Fruit fly (Drosophila melanogaster) whole organism, larva: ENCODE data around the gene CG42263.

ENCODE experiments used
- noc ChIP-seq: fragments of 200-800 bp; sonication (Bioruptor generic); optimal IDR thresholded peaks from 3 replicates; lab custom pipeline; 2019; ENCODE audit warnings: missing biosample characterization, mild to moderate bottlenecking, missing genetic modification characterization, moderate library complexity

Gene CG42263

DNA sequence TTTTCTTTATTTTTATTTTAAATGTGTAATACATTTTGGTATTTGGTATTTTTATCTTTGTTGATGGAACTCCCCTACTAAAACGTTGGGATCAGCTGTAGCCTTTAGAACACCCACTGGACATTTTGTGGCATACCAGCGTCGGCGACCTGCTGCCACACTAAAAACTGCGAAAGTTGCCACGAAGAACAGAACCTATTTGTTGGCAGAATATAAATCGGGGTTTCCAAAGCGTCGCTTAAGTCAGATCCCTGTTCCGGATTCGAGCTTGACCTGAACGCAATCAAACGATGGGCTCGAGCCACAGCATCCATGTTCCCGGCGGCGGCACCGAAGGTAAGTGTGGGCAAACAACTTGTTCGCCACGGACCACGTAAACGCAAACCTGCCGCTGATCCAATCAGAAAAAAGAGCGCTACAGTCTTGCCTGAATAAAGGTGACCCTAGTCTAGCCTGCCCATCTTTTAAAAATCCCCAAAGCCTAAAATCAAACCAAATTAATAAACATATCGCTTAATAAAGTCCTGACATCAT, 30.8 kb downstream of the CG42263 start, which contains the start of gene Grasp65:
Gene Grasp65 (plus strand): TSS at position 173 of the 534 bp plus-strand sequence.
- TF ChIP-seq noc (tag; lab: Kevin White, UChicago), result peak; percentile 28

DNA sequence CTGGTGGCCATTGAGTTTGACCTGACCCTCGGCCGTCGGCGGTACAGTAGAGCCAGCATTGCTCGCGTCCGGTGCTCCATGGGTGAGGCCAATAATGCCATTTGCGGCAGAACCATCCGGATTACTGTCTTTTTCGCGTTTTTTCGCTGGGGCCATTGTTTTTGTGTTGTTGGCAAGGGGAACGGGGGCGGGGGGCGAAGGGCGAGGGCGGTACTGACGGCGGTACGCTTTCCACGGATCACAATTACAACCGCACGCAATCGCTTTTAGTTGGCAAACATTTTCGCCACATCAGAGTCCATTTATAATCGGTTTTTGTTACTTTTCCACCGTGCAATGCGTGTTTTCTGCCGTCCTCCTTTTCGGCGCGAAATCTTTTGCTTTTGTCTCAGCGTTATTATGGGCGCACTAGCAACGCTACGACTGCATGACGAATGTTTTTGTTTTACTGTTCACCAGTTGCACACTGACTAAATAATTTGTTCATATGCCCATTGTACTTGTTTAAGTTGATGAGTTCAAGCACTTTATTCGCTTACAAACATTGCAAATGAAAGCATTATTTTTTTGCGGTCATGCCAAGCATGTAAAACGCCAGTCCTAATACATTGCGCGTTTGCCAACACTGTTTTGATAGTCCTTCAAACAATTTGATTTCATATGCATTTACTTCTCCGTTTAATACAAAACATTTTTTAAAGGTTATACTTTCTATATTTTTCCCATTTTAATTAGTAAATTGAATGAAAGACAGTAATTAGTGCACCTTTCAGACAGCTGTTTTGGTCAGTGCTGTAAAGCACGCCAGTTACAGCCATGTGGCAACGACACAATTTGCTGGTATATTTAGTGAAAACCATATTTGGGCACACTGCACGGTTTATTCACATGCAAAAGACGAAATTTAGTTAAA, 32.5 kb downstream of the CG42263 start, which contains the start of gene Pfdn6:
Gene Pfdn6 (plus strand): TSS at position 839 of the 913 bp plus-strand sequence.
- no peak for TF ChIP-seq noc (tag; lab: Kevin White, UChicago)

DNA sequence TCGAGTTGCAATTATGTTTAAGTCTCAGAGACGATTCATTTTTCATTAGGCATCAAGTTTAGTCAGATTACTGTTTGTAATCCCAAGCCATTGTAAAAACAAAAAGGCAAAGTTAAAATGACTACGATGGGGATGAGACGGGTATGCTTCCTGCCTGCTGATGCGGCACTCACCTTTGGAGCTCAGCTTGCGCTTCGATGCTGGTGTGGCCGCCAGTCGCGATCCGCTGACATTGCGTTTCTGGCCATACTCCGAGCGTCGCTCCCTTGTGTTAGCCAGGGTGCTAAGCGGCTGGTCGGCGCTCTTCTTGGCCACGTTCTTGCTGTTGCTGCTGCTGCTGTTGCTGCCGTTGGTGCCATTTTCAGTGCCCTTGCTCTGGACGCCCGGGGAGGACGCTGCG, 35.6 kb downstream of the CG42263 start:
- no peak for TF ChIP-seq noc (tag; lab: Kevin White, UChicago)

dm6 chr3L:19914833-19915232, 40.8 kb downstream of the CG42263 start, which contains the start of gene Rpn1:
Rpn1 (plus strand) TSS chr3L:19915051.
- TF ChIP-seq noc (tag; lab: Kevin White, UChicago), result no peak

dm6 chr3L:19913328-19913936, 42.2 kb downstream of the CG42263 start, which contains the start of gene Mtr3:
Mtr3 (minus strand) TSS chr3L:19913715.
- no peak for TF ChIP-seq noc (tag; lab: Kevin White, UChicago)

- no peak for TF ChIP-seq noc (tag; lab: Kevin White, UChicago)
Measured at dm6 chr3L:19910054-19910414, 45.6 kb downstream of the CG42263 start, which contains the start of the genes Mi-2 and Prp3. Mi-2 (minus strand) TSS chr3L:19910215. Prp3 (plus strand) TSS chr3L:19910300.

dm6 chr3L:19909234-19910053, 46.2 kb downstream of the CG42263 start:
- no peak for TF ChIP-seq noc (tag; lab: Kevin White, UChicago)

- TF ChIP-seq noc (tag; lab: Kevin White, UChicago), result no peak
Measured at dm6 chr3L:19908201-19909127, 47.1 kb downstream of the CG42263 start.

DNA sequence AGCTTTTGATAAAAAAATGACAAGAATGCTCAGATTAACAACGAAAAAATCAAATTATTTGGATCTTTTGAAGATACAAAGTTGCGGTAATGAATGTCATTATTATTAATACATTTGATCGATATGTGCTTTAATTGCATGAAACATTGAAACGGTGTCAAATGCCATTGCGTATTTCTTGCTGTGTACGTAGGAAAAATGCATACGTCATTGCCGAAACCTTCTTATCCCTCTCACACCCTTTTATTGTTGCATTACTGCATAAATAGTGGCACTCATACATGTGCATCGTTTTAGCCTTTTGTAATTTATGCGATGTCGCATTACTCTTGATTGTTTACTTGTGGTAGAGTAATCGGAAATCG, 47.9 kb downstream of the CG42263 start:
- no peak for TF ChIP-seq noc (tag; lab: Kevin White, UChicago)

dm6 chr3L:19906780-19907705, 48.6 kb downstream of the CG42263 start:
- TF ChIP-seq noc (tag; lab: Kevin White, UChicago), result peak; percentile 35

DNA sequence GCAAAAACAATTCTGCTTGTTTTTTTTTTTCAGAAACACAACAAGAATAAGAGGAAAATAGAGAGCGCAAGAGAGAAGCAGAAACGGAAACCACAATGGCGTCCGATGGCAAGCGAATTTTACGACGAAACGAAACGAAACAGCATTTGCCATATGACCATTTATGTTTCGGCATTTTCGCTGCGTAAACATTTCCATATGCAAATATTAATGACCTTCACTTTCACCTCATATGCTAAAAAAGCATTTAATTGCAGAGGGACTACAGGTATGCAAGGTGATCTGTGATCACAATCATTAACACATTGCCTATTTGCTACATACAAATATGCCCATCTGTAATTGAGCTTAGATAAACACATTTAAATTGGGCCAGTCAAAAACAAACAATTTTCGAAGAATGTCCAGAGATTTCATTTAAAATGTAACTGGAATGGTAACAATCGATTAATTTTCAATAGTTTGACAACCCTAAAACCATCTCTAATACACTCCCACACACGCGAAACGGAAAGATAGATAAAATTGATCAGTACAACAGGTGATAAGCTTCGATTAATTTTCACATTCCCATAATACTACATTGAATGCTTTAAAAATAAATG, 49.3 kb downstream of the CG42263 start:
- TF ChIP-seq noc (tag; lab: Kevin White, UChicago), result no peak

DNA sequence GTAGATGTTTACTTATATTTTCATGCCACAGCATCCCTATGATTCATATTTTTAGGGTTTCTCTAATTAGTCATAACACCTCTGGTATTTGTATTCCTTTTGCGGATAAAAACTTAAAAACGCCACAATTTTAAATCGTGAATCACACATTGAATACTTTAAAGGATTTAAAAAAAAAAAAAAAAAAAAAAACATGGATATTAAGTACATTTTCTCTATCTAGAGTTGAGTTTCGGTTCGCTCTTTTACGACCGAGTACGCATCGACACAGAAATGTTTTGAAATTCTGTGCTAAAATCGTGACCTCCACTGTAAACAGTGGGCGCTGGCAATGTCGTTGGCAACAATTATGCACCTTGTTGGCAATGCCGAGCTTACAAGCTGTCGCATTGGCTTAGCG, 50.2 kb downstream of the CG42263 start:
- no peak for TF ChIP-seq noc (tag; lab: Kevin White, UChicago)
